Fruit fly (Drosophila melanogaster) whole organism, embryonic: ENCODE results near the gene CG13631.

Source experiments
- Atf-2 ChIP-seq: fragments of 200-800 bp; sonication (Bioruptor generic); optimal IDR thresholded peaks from 2 replicates; lab custom pipeline; 2016; ENCODE audit warnings: missing biosample characterization, missing genetic modification characterization
- BEAF-32 ChIP-seq: fragments of 200-800 bp; sonication (Bioruptor generic); optimal IDR thresholded peaks from 3 replicates; lab custom pipeline; 2017; ENCODE audit warnings: missing biosample characterization, missing genetic modification characterization, mild to moderate bottlenecking, moderate library complexity, missing genetic modification reagents
- Bgb ChIP-seq: fragments of 200-800 bp; sonication (Bioruptor generic); IDR thresholded peaks from 2 replicates; pipeline ENCODE4 v1.3.6; 2022; ENCODE audit warnings: missing biosample characterization, missing genetic modification characterization; ENCODE audit not compliant: partially characterized antibody
- CG10959 ChIP-seq: fragments of 200-800 bp; sonication (Bioruptor generic); IDR thresholded peaks from 2 replicates; pipeline ENCODE4 v1.3.6; 2022; ENCODE audit warnings: missing biosample characterization, missing genetic modification characterization
- CG13775 ChIP-seq: fragments of 200-800 bp; sonication (Bioruptor generic); optimal IDR thresholded peaks from 3 replicates; lab custom pipeline; 2017; ENCODE audit warnings: missing biosample characterization, mild to moderate bottlenecking, missing genetic modification characterization
- CG18764 ChIP-seq: fragments of 200-800 bp; sonication (Bioruptor generic); optimal IDR thresholded peaks from 3 replicates; lab custom pipeline; 2016; ENCODE audit warnings: missing biosample characterization, missing genetic modification characterization
- CG2116 ChIP-seq: fragments of 200-800 bp; sonication (Bioruptor generic); optimal IDR thresholded peaks from 3 replicates; lab custom pipeline; 2018; ENCODE audit warnings: missing biosample characterization, mild to moderate bottlenecking, missing genetic modification characterization
- CG30403 ChIP-seq: fragments of 200-800 bp; sonication (Bioruptor generic); optimal IDR thresholded peaks from 3 replicates; lab custom pipeline; 2016; ENCODE audit warnings: missing biosample characterization, missing genetic modification characterization
- CG31365 ChIP-seq: fragments of 200-800 bp; sonication (Bioruptor generic); optimal IDR thresholded peaks from 2 replicates; lab custom pipeline; 2018; ENCODE audit warnings: missing biosample characterization, mild to moderate bottlenecking, missing genetic modification characterization
- CG34224 ChIP-seq: fragments of 200-800 bp; sonication (Bioruptor generic); IDR thresholded peaks from 3 replicates; pipeline ENCODE4 v1.3.6; 2022; ENCODE audit warnings: missing biosample characterization, missing genetic modification characterization; ENCODE audit not compliant: partially characterized antibody
- CG34376 ChIP-seq: fragments of 200-800 bp; sonication (Bioruptor generic); optimal IDR thresholded peaks from 2 replicates; lab custom pipeline; 2018; ENCODE audit warnings: missing biosample characterization, mild to moderate bottlenecking, missing genetic modification characterization
- CG4404 ChIP-seq: fragments of 200-800 bp; sonication (Bioruptor generic); IDR thresholded peaks from 2 replicates; pipeline ENCODE4 v1.3.6; 2022; ENCODE audit warnings: missing biosample characterization, missing genetic modification characterization
- CG6689 ChIP-seq: fragments of 200-800 bp; sonication (Bioruptor generic); IDR thresholded peaks from 2 replicates; pipeline ENCODE4 v1.3.6; 2022; ENCODE audit warnings: missing biosample characterization, missing genetic modification characterization
- CG7271 ChIP-seq: fragments of 200-800 bp; sonication (Bioruptor generic); optimal IDR thresholded peaks from 2 replicates; lab custom pipeline; 2018; ENCODE audit warnings: missing biosample characterization, mild to moderate bottlenecking, missing genetic modification characterization, moderate library complexity
- CG8924 ChIP-seq: fragments of 200-800 bp; optimal IDR thresholded peaks from 3 replicates; lab custom pipeline; 2019; ENCODE audit warnings: missing biosample characterization, mild to moderate bottlenecking, missing genetic modification characterization, moderate library complexity
- Fer1 ChIP-seq: fragments of 200-800 bp; sonication (Bioruptor generic); optimal IDR thresholded peaks from 2 replicates; lab custom pipeline; 2017; ENCODE audit warnings: missing biosample characterization, mild to moderate bottlenecking, missing genetic modification characterization
- Hr3 ChIP-seq: fragments of 200-800 bp; sonication (Bioruptor generic); optimal IDR thresholded peaks from 3 replicates; lab custom pipeline; 2016; ENCODE audit warnings: missing biosample characterization, missing genetic modification characterization
- Mes4 ChIP-seq: fragments of 200-800 bp; sonication (Bioruptor generic); optimal IDR thresholded peaks from 2 replicates; lab custom pipeline; 2016; ENCODE audit warnings: missing biosample characterization, missing genetic modification characterization
- Ptx1 ChIP-seq: fragments of 200-800 bp; sonication (Bioruptor generic); IDR thresholded peaks from 2 replicates; pipeline ENCODE4 v1.3.6; 2022; ENCODE audit warnings: missing biosample characterization, missing genetic modification characterization
- abd-A ChIP-seq: fragments of 200-800 bp; sonication (Bioruptor generic); optimal IDR thresholded peaks from 3 replicates; lab custom pipeline; 2019; ENCODE audit warnings: missing biosample characterization, mild to moderate bottlenecking, missing genetic modification characterization, moderate library complexity
- cg ChIP-seq: fragments of 200-800 bp; sonication (Bioruptor generic); optimal IDR thresholded peaks from 3 replicates; lab custom pipeline; 2019; ENCODE audit warnings: missing biosample characterization, mild to moderate bottlenecking, missing genetic modification characterization, moderate library complexity
- chinmo ChIP-seq: fragments of 200-800 bp; sonication (Bioruptor generic); IDR thresholded peaks from 4 replicates; pipeline ENCODE4 v1.3.6; 2022; ENCODE audit warnings: missing biosample characterization, missing genetic modification characterization; ENCODE audit not compliant: partially characterized antibody
- dati ChIP-seq: fragments of 200-800 bp; sonication (Bioruptor generic); IDR thresholded peaks from 2 replicates; pipeline ENCODE4 v1.3.6; 2022; ENCODE audit warnings: missing biosample characterization, missing genetic modification characterization
- ham ChIP-seq: fragments of 200-800 bp; sonication (Bioruptor generic); IDR thresholded peaks from 2 replicates; pipeline ENCODE4 v1.3.6; 2022; ENCODE audit warnings: missing biosample characterization, missing genetic modification characterization
- hb ChIP-seq: fragments of 200-800 bp; sonication (Bioruptor generic); IDR thresholded peaks from 3 replicates; pipeline ENCODE4 v1.3.6; 2022; ENCODE audit warnings: missing biosample characterization, missing genetic modification characterization; ENCODE audit not compliant: partially characterized antibody
- ind ChIP-seq: fragments of 200-800 bp; sonication (Bioruptor generic); optimal IDR thresholded peaks from 3 replicates; lab custom pipeline; 2016; ENCODE audit warnings: missing biosample characterization, missing genetic modification characterization
- nmo ChIP-seq: fragments of 200-800 bp; sonication (Bioruptor generic); optimal IDR thresholded peaks from 2 replicates; lab custom pipeline; 2018; ENCODE audit warnings: missing biosample characterization, mild to moderate bottlenecking, missing genetic modification characterization, moderate library complexity
- oc ChIP-seq: fragments of 200-800 bp; sonication (Bioruptor generic); optimal IDR thresholded peaks from 2 replicates; lab custom pipeline; 2018; ENCODE audit warnings: missing biosample characterization, mild to moderate bottlenecking, missing genetic modification characterization, moderate library complexity
- pan ChIP-seq, 4 experiments: fragments of >200 bp in 3 of 4; fragments of 200-800 bp in 1 of 4; sonication (Bioruptor generic) in 1 of 4; optimal IDR thresholded peaks in 3 of 4; IDR thresholded peaks in 1 of 4; 2 replicates each; pipeline versions ENCODE4 v1.3.6 to Lab custom; 2017 to 2022; ENCODE audit warnings: missing biosample characterization in 2 of 4, missing genetic modification characterization in 2 of 4, mixed read lengths in 1 of 4
- ro ChIP-seq: fragments of 200-800 bp; sonication (Bioruptor generic); IDR thresholded peaks from 2 replicates; pipeline ENCODE4 v1.3.6; 2022; ENCODE audit warnings: missing biosample characterization, missing genetic modification characterization
- sc ChIP-seq, 3 experiments: fragments of >200 bp in 2 of 3; fragments of 200-800 bp in 1 of 3; sonication (Bioruptor generic) in 1 of 3; optimal IDR thresholded peaks; 2 replicates in 2 of 3; 3 replicates in 1 of 3; lab custom pipeline; 2017; ENCODE audit warnings: mild to moderate bottlenecking in 1 of 3, missing biosample characterization in 1 of 3, missing genetic modification characterization in 1 of 3, missing genetic modification reagents in 1 of 3
- scrt ChIP-seq: fragments of 200-800 bp; sonication (Bioruptor generic); optimal IDR thresholded peaks from 2 replicates; lab custom pipeline; 2018; ENCODE audit warnings: missing biosample characterization, mild to moderate bottlenecking, missing genetic modification characterization, moderate library complexity
- sens-2 ChIP-seq: fragments of 200-800 bp; sonication (Bioruptor generic); IDR thresholded peaks from 2 replicates; pipeline ENCODE4 v1.3.6; 2022; ENCODE audit warnings: missing biosample characterization, missing genetic modification characterization
- sr ChIP-seq: fragments of 200-800 bp; sonication (Bioruptor generic); IDR thresholded peaks from 3 replicates; pipeline ENCODE4 v1.3.6; 2022; ENCODE audit warnings: missing biosample characterization, missing genetic modification characterization
- unpg ChIP-seq: fragments of 200-800 bp; sonication (Bioruptor generic); optimal IDR thresholded peaks from 3 replicates; lab custom pipeline; 2018; ENCODE audit warnings: missing biosample characterization, mild to moderate bottlenecking, missing genetic modification characterization, moderate library complexity
- wdn ChIP-seq: fragments of 200-800 bp; sonication (Bioruptor generic); IDR thresholded peaks from 2 replicates; pipeline ENCODE4 v1.3.6; 2022; ENCODE audit warnings: missing biosample characterization, missing genetic modification characterization
- wor ChIP-seq: fragments of 200-800 bp; sonication (Bioruptor generic); IDR thresholded peaks from 2 replicates; pipeline ENCODE4 v1.3.6; 2022; ENCODE audit warnings: missing biosample characterization, missing genetic modification characterization
- zfh2 ChIP-seq: fragments of 200-800 bp; sonication (Bioruptor generic); optimal IDR thresholded peaks from 2 replicates; lab custom pipeline; 2016; ENCODE audit warnings: missing biosample characterization, missing genetic modification characterization

Gene CG13631

DNA sequence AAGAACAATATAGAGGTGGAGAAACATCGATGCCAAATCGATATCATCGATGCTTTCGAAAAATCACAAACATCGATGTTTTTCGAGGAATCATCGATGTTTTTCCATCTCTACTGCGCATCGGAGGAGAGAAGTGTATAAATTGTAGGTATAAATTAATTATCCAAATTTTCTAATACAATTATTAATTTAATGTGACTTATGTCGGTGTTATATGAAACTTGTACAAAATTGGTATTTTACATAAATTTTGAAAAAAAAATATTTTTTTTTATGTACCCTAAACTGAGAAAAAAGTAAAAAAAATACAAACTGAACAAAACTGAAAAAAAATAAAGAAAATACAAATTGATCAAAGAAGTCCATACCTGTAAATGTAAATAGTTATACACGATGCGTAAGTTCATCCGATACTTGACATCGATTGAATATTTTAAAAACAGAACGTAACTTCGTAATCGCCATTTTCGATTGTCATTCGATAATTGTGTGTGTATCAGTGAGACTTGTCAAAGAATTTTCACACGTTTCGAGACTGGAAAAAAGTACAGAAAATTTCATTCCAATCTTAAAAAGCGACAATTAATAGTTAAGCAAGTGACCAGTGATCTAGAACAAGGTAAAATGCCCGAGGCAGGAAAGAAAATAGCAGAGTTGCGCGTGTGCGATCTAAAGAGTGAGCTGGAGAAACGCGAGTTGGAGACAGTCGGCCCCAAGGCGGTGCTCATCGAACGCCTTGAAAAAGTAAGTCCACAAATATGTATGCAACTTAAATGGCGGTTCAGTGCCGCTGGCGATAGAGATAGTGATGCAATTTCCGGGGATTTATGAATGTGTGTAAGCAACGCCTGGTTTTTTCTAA is 48.1 kb downstream of the CG13631 start, which contains the start of the genes CG5808 and Saf-B (continued):
- peak; percentile 7 for TF ChIP-seq CG7271 (tag; lab: Kevin White, UChicago)
- peak; percentile 48; the same call in 1 of the 2 replicates for TF ChIP-seq CG4404 (GFP tag; lab: Robert Waterston, UW)
- TF ChIP-seq Bgb (GFP tag; lab: Robert Waterston, UW) = peak; percentile 76
- TF ChIP-seq ro (GFP tag; lab: Robert Waterston, UW) = no peak
- TF ChIP-seq wor (GFP tag; lab: Robert Waterston, UW) = no peak
- TF ChIP-seq abd-A = no peak
- no peak for TF ChIP-seq CG10959 (GFP tag; lab: Robert Waterston, UW)
- TF ChIP-seq CG18764 = no peak
- peak; percentile 70 for TF ChIP-seq CG8924
- TF ChIP-seq CG30403 = peak; percentile 57
- TF ChIP-seq sr = no peak
- TF ChIP-seq zfh2 (GFP tag; lab: Kevin White, UChicago) = peak; percentile 31
- TF ChIP-seq CG34376 (GFP tag; lab: Kevin White, UChicago) = no peak
- TF ChIP-seq sc (optimal IDR thresholded peaks at IDR 0.05; lab: Kevin White, UChicago) = no peak
- no peak for TF ChIP-seq sc (GFP tag; optimal IDR thresholded peaks at IDR 0.05; lab: Kevin White, UChicago)
- TF ChIP-seq pan (optimal IDR thresholded peaks at IDR 0.05; lab: Kevin White, UChicago) = no peak
- TF ChIP-seq pan (GFP tag; optimal IDR thresholded peaks at IDR 0.05 in 1 of 2, IDR thresholded peaks at IDR 0.05 in 1 of 2) = peak in 1 of 2 experiments; percentile 63
- peak; percentile 81 for TF ChIP-seq Ptx1
- TF ChIP-seq BEAF-32 (GFP tag; lab: Kevin White, UChicago) = peak; percentile 87
- TF ChIP-seq Fer1 (GFP tag; lab: Kevin White, UChicago) = no peak
- no peak for TF ChIP-seq dati (GFP tag; lab: Robert Waterston, UW)
- TF ChIP-seq CG31365 (tag; lab: Kevin White, UChicago) = no peak
- TF ChIP-seq ind (GFP tag; lab: Kevin White, UChicago) = peak; percentile 72
- TF ChIP-seq Mes4 (GFP tag; lab: Kevin White, UChicago) = no peak
- peak; percentile 61 for TF ChIP-seq CG13775
- TF ChIP-seq cg (GFP tag; lab: Kevin White, UChicago) = no peak
- 0 out of 4 replicates have a peak, but pooled peaks have one; percentile 77 for TF ChIP-seq chinmo (GFP tag; lab: Robert Waterston, UW)
- peak; percentile 79 for TF ChIP-seq CG2116 (GFP tag; lab: Kevin White, UChicago)
- TF ChIP-seq CG6689 (GFP tag; lab: Robert Waterston, UW) = peak; percentile 70
- no peak for TF ChIP-seq Atf-2 (GFP tag; lab: Kevin White, UChicago)
- no peak for TF ChIP-seq wdn
- no peak for TF ChIP-seq ham (GFP tag; lab: Robert Waterston, UW)
- TF ChIP-seq oc (tag; lab: Kevin White, UChicago) = no peak
- TF ChIP-seq hb (GFP tag; lab: Robert Waterston, UW) = peak; percentile 85
- TF ChIP-seq nmo (GFP tag; lab: Kevin White, UChicago) = peak; percentile 85
- TF ChIP-seq CG34224 (GFP tag; lab: Robert Waterston, UW) = peak; percentile 85
- no peak for TF ChIP-seq scrt (GFP tag; lab: Kevin White, UChicago)
- no peak for TF ChIP-seq sens-2 (GFP tag; lab: Robert Waterston, UW)
- TF ChIP-seq Hr3 (GFP tag; lab: Kevin White, UChicago) = no peak
- TF ChIP-seq unpg = no peak
